Worm (Caenorhabditis elegans) whole organism, young adult: Measurements from ENCODE around the gene catp-7.

Experiments used
- B0261.1 ChIP-seq: sonication (generic microtip); optimal IDR thresholded peaks from 2 replicates; lab custom pipeline; 2016; ENCODE audit warnings: mild to moderate bottlenecking, missing genetic modification characterization, moderate library complexity, missing compliant biosample characterization
- F37B4.10 ChIP-seq: fragments of 200-800 bp; sonication (Bioruptor generic); IDR thresholded peaks from 2 replicates; pipeline ENCODE4 v1.3.6; 2022; ENCODE audit warnings: missing genetic modification characterization, missing compliant biosample characterization
- Y79H2A.3 ChIP-seq: fragments of 200-800 bp; sonication (Bioruptor generic); conservative IDR thresholded peaks from 2 replicates; pipeline ENCODE4 v1.3.6; 2022; ENCODE audit warnings: missing genetic modification reagents, missing genetic modification characterization, missing compliant biosample characterization
- atf-7 ChIP-seq: sonication (generic microtip); optimal IDR thresholded peaks from 2 replicates; lab custom pipeline; 2017; ENCODE audit warnings: mild to moderate bottlenecking, missing genetic modification characterization, missing compliant biosample characterization
- athp-1 ChIP-seq: sonication (generic microtip); optimal IDR thresholded peaks from 2 replicates; lab custom pipeline; 2017; ENCODE audit warnings: mild to moderate bottlenecking, missing genetic modification characterization, missing compliant biosample characterization
- egrh-3 ChIP-seq: fragments of 200-800 bp; sonication (Bioruptor generic); IDR thresholded peaks from 2 replicates; pipeline ENCODE4 v1.3.6; 2022; ENCODE audit warnings: missing genetic modification reagents, missing genetic modification characterization, missing compliant biosample characterization
- hlh-12 ChIP-seq: sonication (generic microtip); optimal IDR thresholded peaks from 2 replicates; lab custom pipeline; 2016; ENCODE audit warnings: missing genetic modification characterization, missing compliant biosample characterization
- lin-26 ChIP-seq: fragments of 200-800 bp; sonication (Bioruptor generic); IDR thresholded peaks from 2 replicates; pipeline ENCODE4 v1.3.6; 2022; ENCODE audit warnings: missing genetic modification reagents, missing genetic modification characterization, missing compliant biosample characterization
- madf-10 ChIP-seq: sonication (generic microtip); optimal IDR thresholded peaks from 2 replicates; lab custom pipeline; 2016; ENCODE audit warnings: mild to moderate bottlenecking, missing genetic modification characterization, missing compliant biosample characterization
- pbrm-1 ChIP-seq: fragments of 200-800 bp; sonication (Bioruptor generic); IDR thresholded peaks from 2 replicates; pipeline ENCODE4 v1.3.6; 2022; ENCODE audit warnings: missing genetic modification reagents, missing genetic modification characterization, missing compliant biosample characterization
- pha-4 ChIP-seq: fragments of 150-350 bp; sonication (generic microtip); optimal IDR thresholded peaks from 2 replicates; lab custom pipeline; 2014; ENCODE audit warnings: missing biosample characterization, missing genetic modification reagents, missing genetic modification characterization
- unc-130 ChIP-seq: sonication (generic microtip); optimal IDR thresholded peaks from 2 replicates; lab custom pipeline; 2016; ENCODE audit warnings: missing genetic modification reagents, missing genetic modification characterization, missing compliant biosample characterization
- ztf-26 ChIP-seq: sonication (generic microtip); optimal IDR thresholded peaks from 2 replicates; lab custom pipeline; 2017; ENCODE audit warnings: missing genetic modification characterization, missing compliant biosample characterization
- ztf-3 ChIP-seq: fragments of 200-800 bp; sonication (Bioruptor generic); optimal IDR thresholded peaks from 2 replicates; lab custom pipeline; 2018; ENCODE audit warnings: mild to moderate bottlenecking, missing genetic modification characterization, missing compliant biosample characterization

DNA sequence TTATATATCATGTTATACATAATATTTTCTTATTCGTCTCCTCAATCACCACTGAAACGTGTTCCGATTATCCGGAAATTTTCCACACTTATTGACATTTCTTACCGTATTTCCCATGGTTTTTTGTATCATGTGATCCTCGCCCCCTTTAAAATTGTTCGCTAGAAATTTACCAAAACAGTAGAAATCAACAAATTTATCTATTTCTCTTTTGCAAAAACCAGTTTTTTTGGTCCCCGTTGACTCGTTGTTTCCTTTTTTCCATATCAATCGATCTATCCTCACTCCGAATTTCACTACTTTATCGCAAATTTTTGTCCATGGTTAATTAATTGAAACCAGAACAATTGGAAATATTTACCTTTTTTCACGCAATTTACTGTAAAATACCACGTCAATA is 39.9 kb downstream of the catp-7 start:
- TF ChIP-seq egrh-3 (no peak), hlh-12 (tag; lab: Kevin White, UChicago) (no peak), B0261.1 (no peak), lin-26 (GFP tag; lab: Robert Waterston, UW) (no peak), pbrm-1 (no peak), unc-130 (GFP tag; lab: Kevin White, UChicago) (no peak), ztf-26 (tag; lab: Kevin White, UChicago) (no peak), Y79H2A.3 (GFP tag; lab: Robert Waterston, UW) (no peak), atf-7 (tag; lab: Kevin White, UChicago) (no peak), madf-10 (no peak), athp-1 (tag; lab: Kevin White, UChicago) (no peak), F37B4.10 (GFP tag; lab: Robert Waterston, UW) (no peak), pha-4 (no peak), ztf-3 (GFP tag; lab: Kevin White, UChicago) (no peak)
